Worm (Caenorhabditis elegans) whole organism, midembryonic: ENCODE measurements around the gene C04C11.25.

Experiments
- flt-1 ChIP-seq: fragments of 200-800 bp; sonication (Bioruptor generic); IDR thresholded peaks from 2 replicates; pipeline ENCODE4 v1.3.6; 2022; ENCODE audit warnings: missing genetic modification characterization, missing compliant biosample characterization
- med-1 ChIP-seq: sonication (generic microtip); optimal IDR thresholded peaks from 2 replicates; lab custom pipeline; 2017; ENCODE audit warnings: missing genetic modification characterization, mild to moderate bottlenecking, missing compliant biosample characterization, antibody characterized with exemption, missing genetic modification reagents; ENCODE audit not compliant: insufficient read depth
- ref-1 ChIP-seq: fragments of 200-800 bp; sonication (Bioruptor generic); conservative IDR thresholded peaks from 2 replicates; pipeline ENCODE4 v1.3.6; 2022; ENCODE audit warnings: missing genetic modification reagents, missing genetic modification characterization, missing compliant biosample characterization
- ztf-23 ChIP-seq: fragments of 200-800 bp; sonication (Bioruptor generic); IDR thresholded peaks from 2 replicates; pipeline ENCODE4 v1.3.6; 2022; ENCODE audit warnings: missing genetic modification reagents, missing genetic modification characterization, missing compliant biosample characterization

ce11 chrX:13969257-13969968 lies 45.9 kb downstream of the C04C11.25 start:
- TF ChIP-seq ref-1 (GFP tag; lab: Robert Waterston, UW) (no peak), flt-1 (no peak), med-1 (GFP tag; lab: Kevin White, UChicago) (no peak), ztf-23 (GFP tag; lab: Robert Waterston, UW) (0 out of 2 replicates have a peak, but pooled peaks have one; percentile 19)
